Fruit fly (Drosophila melanogaster): Measurements from ENCODE around the gene Nrg.

Gene Nrg

dm6 chrX:8538182-8538581 lies 21.0 kb downstream of the Nrg start (continued):
- TF ChIP-seq dimm (GFP tag; IDR thresholded peaks at IDR 0.05) (0 out of 2 replicates have a peak, but pooled peaks have one; percentile 14), rib (GFP tag; IDR thresholded peaks at IDR 0.05) (no peak), CG12744 (GFP tag; optimal IDR thresholded peaks at IDR 0.05) (peak; percentile 50), CG6254 (GFP tag; optimal IDR thresholded peaks at IDR 0.05) (peak; percentile 36), Hr51 (GFP tag; optimal IDR thresholded peaks at IDR 0.05) (peak; percentile 2 to 65), chinmo (GFP tag; IDR thresholded peaks at IDR 0.05; ENCODE audit: partially characterized antibody) (no peak), Dll (GFP tag; IDR thresholded peaks at IDR 0.05; ENCODE audit: partially characterized antibody) (no peak), Bdp1 (GFP tag; optimal IDR thresholded peaks at IDR 0.05) (no peak), Elba2 (GFP tag; optimal IDR thresholded peaks at IDR 0.05) (no peak), CG12071 (GFP tag; optimal IDR thresholded peaks at IDR 0.05) (peak; percentile 29), CG1647 (GFP tag; optimal IDR thresholded peaks at IDR 0.05) (no peak), CG4730 (GFP tag; IDR thresholded peaks at IDR 0.05) (peak; percentile 50; the same call in 1 of the 2 replicates), gsb-n (tag; optimal IDR thresholded peaks at IDR 0.05) (peak; percentile 24), CG11456 (GFP tag; IDR thresholded peaks at IDR 0.05) (peak; percentile 66; the same call in 1 of the 3 replicates), Hr3 (GFP tag; optimal IDR thresholded peaks at IDR 0.05) (peak; percentile 29), Gsc (GFP tag; IDR thresholded peaks at IDR 0.05) (no peak), fd102C (GFP tag; optimal IDR thresholded peaks at IDR 0.05) (no peak), CG15601 (tag; optimal IDR thresholded peaks at IDR 0.05) (peak; percentile 46), so (GFP tag; IDR thresholded peaks at IDR 0.05) (peak; percentile 75; the same call in 1 of the 3 replicates), NC2α (GFP tag; optimal IDR thresholded peaks at IDR 0.05) (no peak), Hey (tag; optimal IDR thresholded peaks at IDR 0.05) (no peak), dm (GFP tag; optimal IDR thresholded peaks at IDR 0.05) (no peak), Fer3 (tag; optimal IDR thresholded peaks at IDR 0.05) (peak; percentile 61), E2f2 (GFP tag; IDR thresholded peaks at IDR 0.05) (peak; percentile 42; the same call in 1 of the 2 replicates), CG5180 (GFP tag; optimal IDR thresholded peaks at IDR 0.05) (peak; percentile 10), CG30403 (GFP tag; optimal IDR thresholded peaks at IDR 0.05) (peak; percentile 63), run (tag; optimal IDR thresholded peaks at IDR 0.05) (peak; percentile 18), CG4854 (GFP tag; optimal IDR thresholded peaks at IDR 0.05) (peak; percentile 36), az2 (GFP tag; optimal IDR thresholded peaks at IDR 0.05) (peak; percentile 67), Dad (GFP tag; optimal IDR thresholded peaks at IDR 0.05) (peak; percentile 15), mld (GFP tag; IDR thresholded peaks at IDR 0.05; ENCODE audit: partially characterized antibody) (no peak), zen2 (GFP tag; IDR thresholded peaks at IDR 0.05; ENCODE audit: partially characterized antibody) (no peak), CG8765 (GFP tag; IDR thresholded peaks at IDR 0.05) (no peak), stwl (tag; optimal IDR thresholded peaks at IDR 0.05) (no peak), CG4617 (GFP tag; optimal IDR thresholded peaks at IDR 0.05; ENCODE audit: borderline replicate concordance) (no peak), CG3726 (GFP tag; IDR thresholded peaks at IDR 0.05) (no peak), wor (GFP tag; IDR thresholded peaks at IDR 0.05) (peak; percentile 40; the same call in 1 of the 2 replicates), Drgx (GFP tag; IDR thresholded peaks at IDR 0.05) (no peak), CG3065 (GFP tag; optimal IDR thresholded peaks at IDR 0.05) (no peak), trem (tag; optimal IDR thresholded peaks at IDR 0.05) (peak; percentile 39), Med (GFP tag) (peak; percentile 87), Gug (GFP tag; IDR thresholded peaks at IDR 0.05) (no peak), z (GFP tag; IDR thresholded peaks at IDR 0.05) (no peak), CG12219 (GFP tag; optimal IDR thresholded peaks at IDR 0.05) (peak; percentile 67), HLH3B (GFP tag; IDR thresholded peaks at IDR 0.05) (peak; percentile 74), emc (GFP tag; optimal IDR thresholded peaks at IDR 0.05) (no peak), CG6654 (GFP tag; optimal IDR thresholded peaks at IDR 0.05) (peak; percentile 27), HmgZ (tag; optimal IDR thresholded peaks at IDR 0.05) (peak; percentile 18), twi (tag; optimal IDR thresholded peaks at IDR 0.05) (peak; percentile 27), bowl (GFP tag; IDR thresholded peaks at IDR 0.05) (no peak), CG17802 (tag; optimal IDR thresholded peaks at IDR 0.05) (peak; percentile 18)
